Fruit fly (Drosophila melanogaster) whole organism: ENCODE data around the gene CG43645.

Experiments
- CG8478 ChIP-seq: fragments of >200 bp; optimal IDR thresholded peaks from 2 replicates; lab custom pipeline; 2018; ENCODE audit warnings: inconsistent platforms
- EcR ChIP-seq, 2 experiments: fragments of >200 bp; optimal IDR thresholded peaks; 2 replicates each; lab custom pipeline; 2017; ENCODE audit warnings: missing biosample characterization in 2 of 2, missing genetic modification characterization in 2 of 2, missing genetic modification reagents in 2 of 2

DNA sequence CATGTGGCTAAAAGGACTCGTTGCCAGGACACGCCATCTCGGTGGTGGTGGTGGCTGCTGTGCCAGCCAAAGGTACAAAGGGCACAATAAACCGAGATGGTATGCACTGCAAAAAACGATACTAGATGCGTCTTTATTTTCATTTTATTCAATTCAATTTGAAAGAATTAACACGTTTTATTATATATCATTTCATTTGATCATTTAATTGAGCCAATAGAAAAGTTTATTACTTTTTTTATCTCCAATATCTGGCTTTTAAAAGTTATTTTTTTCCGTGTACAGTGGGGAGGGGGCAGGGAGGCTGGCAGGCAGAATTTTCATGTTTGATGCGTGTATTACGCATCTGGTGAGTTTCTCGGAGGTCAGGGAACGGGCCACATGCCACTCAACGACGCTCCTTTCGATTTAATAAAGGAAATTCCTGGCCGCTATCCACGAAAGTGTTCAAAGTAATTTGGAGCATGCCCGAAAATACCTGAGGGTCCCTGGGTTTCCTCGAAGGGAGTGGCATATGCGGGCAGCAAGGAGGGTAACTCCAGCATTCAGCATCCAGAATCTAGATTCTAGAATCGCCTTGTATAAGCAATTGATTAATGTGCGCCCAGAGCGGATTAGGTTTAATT, 28.6 kb downstream of the CG43645 start:
- no peak for TF ChIP-seq CG8478 (lab: Kevin White, UChicago)
- no peak for TF ChIP-seq EcR (GFP tag; optimal IDR thresholded peaks at IDR 0.05; lab: Kevin White, UChicago)
